Worm (Caenorhabditis elegans): ENCODE results near the gene praf-3.

The praf-3 gene

DNA sequence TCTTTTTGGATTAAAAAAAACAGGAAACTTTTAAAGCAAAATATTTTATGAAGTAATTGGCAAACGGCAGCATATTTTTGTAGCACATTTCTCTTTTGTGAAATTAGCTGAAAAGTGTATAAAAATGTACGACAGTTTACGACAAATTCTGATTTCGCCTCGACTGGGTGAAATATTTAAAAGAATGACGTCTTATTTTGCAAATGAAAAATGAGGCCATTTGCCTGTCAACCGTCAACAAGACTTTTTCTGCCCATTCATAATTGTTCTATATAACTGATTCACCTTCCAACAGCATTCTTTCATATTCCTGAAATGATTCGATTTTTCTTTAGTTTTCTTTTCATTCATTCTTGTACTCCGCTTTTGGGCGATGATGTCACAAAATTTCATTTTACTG is 24.2 kb upstream of the praf-3 start, which contains the start of the genes F17E9.2 and col-116:
F17E9.2 (plus strand) TSS at position 301 of the 400 bp plus-strand sequence.
col-116 (plus strand) TSS at position 315 of the 400 bp plus-strand sequence.
- TF ChIP-seq drap-1 (GFP tag; optimal IDR thresholded peaks at IDR 0.05) (no peak), nhr-28 (tag; optimal IDR thresholded peaks at IDR 0.05) (no peak)

- TF ChIP-seq flh-1 (GFP tag; optimal IDR thresholded peaks at IDR 0.05): no peak
- no peak for TF ChIP-seq drap-1 (GFP tag; optimal IDR thresholded peaks at IDR 0.05)
- no peak for TF ChIP-seq snpc-4 (tag; optimal IDR thresholded peaks at IDR 0.05)
- TF ChIP-seq nhr-76 (tag; optimal IDR thresholded peaks at IDR 0.05): no peak
- no peak for TF ChIP-seq unc-120 (tag; optimal IDR thresholded peaks at IDR 0.05; ENCODE audit: poor library complexity, severe bottlenecking)
- TF ChIP-seq mls-2 (tag; optimal IDR thresholded peaks at IDR 0.05): no peak
- no peak for TF ChIP-seq nhr-12 (tag; optimal IDR thresholded peaks at IDR 0.05)
- no peak for TF ChIP-seq unc-39 (tag; optimal IDR thresholded peaks at IDR 0.05)
- no peak for TF ChIP-seq ceh-43 (GFP tag; optimal IDR thresholded peaks at IDR 0.05)
- TF ChIP-seq tbx-8 (GFP tag; optimal IDR thresholded peaks at IDR 0.05): no peak
- no peak for TF ChIP-seq sem-2 (GFP tag; optimal IDR thresholded peaks at IDR 0.05)
- TF ChIP-seq nhr-237 (tag; optimal IDR thresholded peaks at IDR 0.05): no peak
- no peak for TF ChIP-seq nhr-28 (tag; optimal IDR thresholded peaks at IDR 0.05)
- TF ChIP-seq elt-1 (tag; optimal IDR thresholded peaks at IDR 0.05; ENCODE audit: borderline replicate concordance, insufficient read depth): no peak
- no peak for TF ChIP-seq blmp-1 (tag; optimal IDR thresholded peaks at IDR 0.05)
- TF ChIP-seq elt-3 (tag; optimal IDR thresholded peaks at IDR 0.05): no peak
- TF ChIP-seq mab-5 (tag; optimal IDR thresholded peaks at IDR 0.05): no peak
- TF ChIP-seq zip-8 (tag; optimal IDR thresholded peaks at IDR 0.05): no peak
- no peak for TF ChIP-seq sptf-1 (tag; optimal IDR thresholded peaks at IDR 0.05)
Observed at ce11 chrIV:8357299-8357698, 22.5 kb upstream of the praf-3 start.

DNA sequence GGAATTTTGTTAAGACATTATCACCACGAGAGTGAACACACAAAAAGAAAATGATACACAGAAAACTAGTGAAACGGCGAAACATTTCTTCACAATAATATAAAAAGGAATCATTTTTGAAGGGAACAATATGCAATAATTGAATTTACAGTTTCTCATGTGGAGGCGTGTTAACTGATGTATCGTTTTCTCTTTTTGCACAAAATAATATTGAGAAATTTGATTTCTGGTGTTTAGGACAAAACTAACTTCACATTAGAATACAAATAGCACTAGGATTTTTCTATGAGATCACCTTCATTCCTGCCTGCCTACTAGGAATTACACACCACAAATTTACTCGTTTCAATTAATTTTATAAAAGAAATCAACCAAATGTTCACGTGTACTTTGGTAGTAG is 21.3 kb upstream of the praf-3 start, which contains the start of gene D2096.13:
D2096.13 (minus strand) TSS at position 101 of the 400 bp plus-strand sequence.
- TF ChIP-seq M03D4.4 (tag; optimal IDR thresholded peaks at IDR 0.05) (no peak), nhr-2 (tag; optimal IDR thresholded peaks at IDR 0.05) (no peak), lin-32 (GFP tag; optimal IDR thresholded peaks at IDR 0.05) (no peak), elt-1 (tag; optimal IDR thresholded peaks at IDR 0.05; ENCODE audit: borderline replicate concordance, insufficient read depth) (no peak), lin-13 (tag; optimal IDR thresholded peaks at IDR 0.05) (no peak), flh-1 (GFP tag; optimal IDR thresholded peaks at IDR 0.05) (no peak), nhr-237 (tag; optimal IDR thresholded peaks at IDR 0.05) (no peak), ham-2 (GFP tag; optimal IDR thresholded peaks at IDR 0.05) (no peak), unc-120 (tag; optimal IDR thresholded peaks at IDR 0.05; ENCODE audit: poor library complexity, severe bottlenecking) (no peak), sptf-1 (tag; optimal IDR thresholded peaks at IDR 0.05) (no peak), ceh-83 (GFP tag; optimal IDR thresholded peaks at IDR 0.05) (no peak), elt-3 (tag; optimal IDR thresholded peaks at IDR 0.05) (no peak), nhr-12 (tag; optimal IDR thresholded peaks at IDR 0.05) (no peak), lsy-2 (tag; optimal IDR thresholded peaks at IDR 0.05) (no peak), sem-2 (GFP tag; optimal IDR thresholded peaks at IDR 0.05) (no peak), nhr-76 (tag; optimal IDR thresholded peaks at IDR 0.05) (no peak), bed-3 (GFP tag; optimal IDR thresholded peaks at IDR 0.05) (no peak), pha-4 (tag; optimal IDR thresholded peaks at IDR 0.05) (no peak)

DNA sequence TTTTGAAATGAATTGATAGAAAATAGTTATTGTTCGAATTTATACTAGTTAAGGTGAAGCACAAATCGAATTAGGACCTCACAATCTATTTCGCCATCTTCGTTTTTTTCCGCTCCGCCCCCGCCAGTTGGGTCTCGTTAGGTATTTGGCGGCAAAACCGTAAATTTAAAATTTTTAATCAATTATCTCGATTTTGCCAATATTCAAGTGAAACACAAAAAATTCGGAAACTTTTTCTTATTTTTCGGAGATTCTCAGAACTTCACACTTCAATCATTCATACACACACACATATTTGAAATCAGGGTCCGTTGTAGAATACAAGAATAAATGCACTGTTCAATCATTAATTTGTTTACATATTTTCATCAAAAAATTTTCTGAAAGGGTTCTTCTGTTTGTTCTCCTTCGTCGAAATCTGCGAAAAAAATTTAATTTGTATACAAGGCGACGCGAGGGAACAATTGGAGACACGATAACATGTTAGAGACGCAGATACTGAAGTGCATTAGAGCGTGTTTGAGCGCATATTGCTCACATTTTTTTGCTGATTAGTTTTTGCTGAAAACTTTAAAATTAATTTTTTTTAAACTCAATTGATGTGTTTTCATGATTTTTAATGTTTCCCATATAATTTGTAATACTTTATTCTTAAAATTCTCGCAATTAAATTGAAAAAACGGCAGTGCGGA is 19.9 kb upstream of the praf-3 start, which contains the start of gene D2096.5:
D2096.5 (minus strand) TSS at position 51 of the 692 bp plus-strand sequence.
- TF ChIP-seq snpc-4 (tag; optimal IDR thresholded peaks at IDR 0.05): no peak
- TF ChIP-seq nhr-237 (tag; optimal IDR thresholded peaks at IDR 0.05): peak; percentile 2
- TF ChIP-seq flh-1 (GFP tag; optimal IDR thresholded peaks at IDR 0.05): no peak
- TF ChIP-seq tbx-8 (GFP tag; optimal IDR thresholded peaks at IDR 0.05): no peak
- TF ChIP-seq cnd-1 (tag; optimal IDR thresholded peaks at IDR 0.05): no peak
- no peak for TF ChIP-seq nhr-28 (tag; optimal IDR thresholded peaks at IDR 0.05)
- no peak for TF ChIP-seq ham-2 (GFP tag; optimal IDR thresholded peaks at IDR 0.05)
- TF ChIP-seq nhr-2 (tag; optimal IDR thresholded peaks at IDR 0.05): no peak
- no peak for TF ChIP-seq elt-3 (tag; optimal IDR thresholded peaks at IDR 0.05)
- peak; percentile 27 for TF ChIP-seq mep-1 (tag; optimal IDR thresholded peaks at IDR 0.05)
- TF ChIP-seq ces-1 (GFP tag; optimal IDR thresholded peaks at IDR 0.05): peak; percentile 89
- no peak for TF ChIP-seq drap-1 (GFP tag; optimal IDR thresholded peaks at IDR 0.05)
- no peak for TF ChIP-seq sem-2 (GFP tag; optimal IDR thresholded peaks at IDR 0.05)
